Fruit fly (Drosophila melanogaster) whole organism, embryonic: ENCODE measurements around the gene CG42716.

ENCODE experiments used
- Aef1 ChIP-seq: fragments of 200-800 bp; sonication (Bioruptor generic); IDR thresholded peaks from 3 replicates; pipeline ENCODE4 v1.3.6; 2022; ENCODE audit warnings: missing biosample characterization, missing genetic modification characterization
- Atf3 ChIP-seq: fragments of 200-800 bp; sonication (Bioruptor generic); optimal IDR thresholded peaks from 3 replicates; lab custom pipeline; 2016; ENCODE audit warnings: missing biosample characterization, missing genetic modification characterization
- Awh ChIP-seq: fragments of 200-800 bp; sonication (Bioruptor generic); IDR thresholded peaks from 2 replicates; pipeline ENCODE4, ENCODE4 v1.3.6; 2022; ENCODE audit warnings: missing biosample characterization, missing genetic modification characterization
- Blimp-1 ChIP-seq: fragments of 200-800 bp; sonication (Bioruptor generic); optimal IDR thresholded peaks from 3 replicates; lab custom pipeline; 2018; ENCODE audit warnings: missing biosample characterization, missing genetic modification characterization, mild to moderate bottlenecking, moderate library complexity, missing genetic modification reagents
- CG1024 ChIP-seq: fragments of 200-800 bp; sonication (Bioruptor generic); IDR thresholded peaks from 2 replicates; pipeline ENCODE4 v1.3.6; 2022; ENCODE audit warnings: missing biosample characterization, missing genetic modification characterization
- CG10267 ChIP-seq: fragments of 200-800 bp; sonication (Bioruptor generic); optimal IDR thresholded peaks from 2 replicates; lab custom pipeline; 2018; ENCODE audit warnings: missing biosample characterization, mild to moderate bottlenecking, missing genetic modification characterization, moderate library complexity
- CG12071 ChIP-seq: fragments of 200-800 bp; sonication (Bioruptor generic); optimal IDR thresholded peaks from 3 replicates; lab custom pipeline; 2018; ENCODE audit warnings: missing biosample characterization, mild to moderate bottlenecking, missing genetic modification characterization
- CG14050 ChIP-seq: fragments of 200-800 bp; sonication (Bioruptor generic); IDR thresholded peaks from 3 replicates; pipeline ENCODE4 v1.3.6; 2022; ENCODE audit warnings: missing biosample characterization, missing genetic modification characterization
- CG15073 ChIP-seq: fragments of 200-800 bp; sonication (Bioruptor generic); optimal IDR thresholded peaks from 2 replicates; lab custom pipeline; 2016; ENCODE audit warnings: missing biosample characterization, missing genetic modification characterization
- CG16863 ChIP-seq: fragments of 200-800 bp; sonication (Bioruptor generic); optimal IDR thresholded peaks from 3 replicates; lab custom pipeline; 2016; ENCODE audit warnings: missing biosample characterization, missing genetic modification characterization
- CG17359 ChIP-seq: fragments of 200-800 bp; sonication (Bioruptor generic); optimal IDR thresholded peaks from 3 replicates; lab custom pipeline; 2018; ENCODE audit warnings: missing biosample characterization, mild to moderate bottlenecking, missing genetic modification characterization, moderate library complexity
- CG2712 ChIP-seq: fragments of 200-800 bp; optimal IDR thresholded peaks from 3 replicates; lab custom pipeline; 2019; ENCODE audit warnings: missing biosample characterization, mild to moderate bottlenecking, missing genetic modification characterization, moderate library complexity
- CG3281 ChIP-seq: fragments of 200-800 bp; sonication (Bioruptor generic); optimal IDR thresholded peaks from 3 replicates; lab custom pipeline; 2017; ENCODE audit warnings: missing biosample characterization, mild to moderate bottlenecking, missing genetic modification characterization
- CG42726 ChIP-seq: fragments of 200-800 bp; sonication (Bioruptor generic); IDR thresholded peaks from 2 replicates; pipeline ENCODE4 v1.3.6; 2022; ENCODE audit warnings: missing biosample characterization, missing genetic modification characterization; ENCODE audit not compliant: partially characterized antibody
- CG6272 ChIP-seq: fragments of 200-800 bp; sonication (Bioruptor generic); IDR thresholded peaks from 2 replicates; pipeline ENCODE4 v1.3.6; 2022; ENCODE audit warnings: missing biosample characterization, missing genetic modification characterization
- CG7786 ChIP-seq: fragments of 200-800 bp; sonication (Bioruptor generic); optimal IDR thresholded peaks from 2 replicates; lab custom pipeline; 2016; ENCODE audit warnings: missing biosample characterization, missing genetic modification characterization
- CkIIα-i1 ChIP-seq: fragments of 200-800 bp; sonication (Bioruptor generic); IDR thresholded peaks from 2 replicates; pipeline ENCODE4 v1.3.6; 2022; ENCODE audit warnings: missing biosample characterization, missing genetic modification characterization
- CoRest ChIP-seq: fragments of 200-800 bp; sonication (Bioruptor generic); optimal IDR thresholded peaks from 3 replicates; lab custom pipeline; 2018; ENCODE audit warnings: missing biosample characterization, mild to moderate bottlenecking, missing genetic modification characterization, moderate library complexity
- D ChIP-seq, 2 experiments: fragments of 200-800 bp in 1 of 2; fragments of >200 bp in 1 of 2; sonication (Bioruptor generic) in 1 of 2; optimal IDR thresholded peaks; 2 replicates in 1 of 2; 3 replicates in 1 of 2; lab custom pipeline; 2017; ENCODE audit warnings: mild to moderate bottlenecking in 1 of 2, missing biosample characterization in 1 of 2, missing genetic modification characterization in 1 of 2, missing genetic modification reagents in 1 of 2
- D19A ChIP-seq: fragments of 200-800 bp; optimal IDR thresholded peaks from 3 replicates; lab custom pipeline; 2019; ENCODE audit warnings: missing biosample characterization, mild to moderate bottlenecking, missing genetic modification characterization, moderate library complexity
- Dad ChIP-seq: fragments of 200-800 bp; sonication (Bioruptor generic); optimal IDR thresholded peaks from 3 replicates; lab custom pipeline; 2016; ENCODE audit warnings: missing biosample characterization, missing genetic modification characterization
- Doc2 ChIP-seq: fragments of 200-800 bp; sonication (Bioruptor generic); IDR thresholded peaks from 2 replicates; pipeline ENCODE4 v1.3.6; 2022; ENCODE audit warnings: missing biosample characterization, missing genetic modification characterization
- Hand ChIP-seq: fragments of 200-800 bp; sonication (Bioruptor generic); optimal IDR thresholded peaks from 2 replicates; lab custom pipeline; 2017; ENCODE audit warnings: mild to moderate bottlenecking, missing biosample characterization, missing genetic modification reagents, missing genetic modification characterization
- Nf-YA ChIP-seq: fragments of 200-800 bp; sonication (Bioruptor generic); IDR thresholded peaks from 2 replicates; pipeline ENCODE4 v1.3.6; 2022; ENCODE audit warnings: missing biosample characterization, missing genetic modification characterization
- Rfx ChIP-seq: fragments of 200-800 bp; sonication (Bioruptor generic); IDR thresholded peaks from 2 replicates; pipeline ENCODE4 v1.3.6; 2022; ENCODE audit warnings: missing biosample characterization, missing genetic modification characterization
- Sox100B ChIP-seq: fragments of 200-800 bp; sonication (Bioruptor generic); optimal IDR thresholded peaks from 3 replicates; lab custom pipeline; 2018; ENCODE audit warnings: missing biosample characterization, mild to moderate bottlenecking, missing genetic modification characterization
- Stat92E ChIP-seq, 3 experiments: fragments of >200 bp in 2 of 3; fragments of 200-800 bp in 1 of 3; sonication (Bioruptor generic) in 1 of 3; optimal IDR thresholded peaks; 2 replicates each; lab custom pipeline; 2017 to 2019; ENCODE audit warnings: missing biosample characterization in 3 of 3, missing genetic modification characterization in 3 of 3, mild to moderate bottlenecking in 1 of 3, moderate library complexity in 1 of 3
- bigmax ChIP-seq: fragments of 200-800 bp; sonication (Bioruptor generic); optimal IDR thresholded peaks from 2 replicates; lab custom pipeline; 2018; ENCODE audit warnings: missing biosample characterization, mild to moderate bottlenecking, missing genetic modification characterization
- br ChIP-seq: fragments of >200 bp; optimal IDR thresholded peaks from 2 replicates; lab custom pipeline; 2017
- cas ChIP-seq: fragments of 200-800 bp; sonication (Bioruptor generic); IDR thresholded peaks from 2 replicates; pipeline ENCODE4 v1.3.6; 2022; ENCODE audit warnings: missing biosample characterization, missing genetic modification characterization
- gcm2 ChIP-seq: fragments of 200-800 bp; sonication (Bioruptor generic); optimal IDR thresholded peaks from 2 replicates; lab custom pipeline; 2016; ENCODE audit warnings: missing biosample characterization, missing genetic modification characterization
- gem ChIP-seq: fragments of 200-800 bp; sonication (Bioruptor generic); optimal IDR thresholded peaks from 2 replicates; lab custom pipeline; 2019; ENCODE audit warnings: missing biosample characterization, mild to moderate bottlenecking, missing genetic modification characterization, moderate library complexity
- kni ChIP-seq: fragments of 200-800 bp; sonication (Bioruptor generic); optimal IDR thresholded peaks from 3 replicates; lab custom pipeline; 2017; ENCODE audit warnings: mild to moderate bottlenecking, missing biosample characterization, missing genetic modification reagents, missing genetic modification characterization
- lmd ChIP-seq: fragments of 200-800 bp; sonication (Bioruptor generic); IDR thresholded peaks from 2 replicates; pipeline ENCODE4 v1.3.6; 2022; ENCODE audit warnings: missing biosample characterization, missing genetic modification characterization
- lov ChIP-seq, 2 experiments: fragments of 200-800 bp in 1 of 2; fragments of >200 bp in 1 of 2; sonication (Bioruptor generic) in 1 of 2; IDR thresholded peaks in 1 of 2; optimal IDR thresholded peaks in 1 of 2; 2 replicates in 1 of 2; 3 replicates in 1 of 2; pipeline versions ENCODE4 v1.3.6 to Lab custom; 2017 to 2022; ENCODE audit warnings: missing biosample characterization in 1 of 2, missing genetic modification characterization in 1 of 2
- mirr ChIP-seq: fragments of 200-800 bp; sonication (Bioruptor generic); optimal IDR thresholded peaks from 3 replicates; lab custom pipeline; 2018; ENCODE audit warnings: missing biosample characterization, mild to moderate bottlenecking, missing genetic modification characterization
- mld ChIP-seq: fragments of 200-800 bp; sonication (Bioruptor generic); IDR thresholded peaks from 3 replicates; pipeline ENCODE4 v1.3.6; 2022; ENCODE audit warnings: missing biosample characterization, missing genetic modification characterization; ENCODE audit not compliant: partially characterized antibody
- nom ChIP-seq: fragments of 200-800 bp; sonication (Bioruptor generic); optimal IDR thresholded peaks from 2 replicates; lab custom pipeline; 2017; ENCODE audit warnings: missing biosample characterization, missing genetic modification characterization, mild to moderate bottlenecking, moderate library complexity, missing genetic modification reagents
- oc ChIP-seq: fragments of 200-800 bp; sonication (Bioruptor generic); optimal IDR thresholded peaks from 2 replicates; lab custom pipeline; 2018; ENCODE audit warnings: missing biosample characterization, mild to moderate bottlenecking, missing genetic modification characterization, moderate library complexity
- onecut ChIP-seq: fragments of 200-800 bp; sonication (Bioruptor generic); IDR thresholded peaks from 2 replicates; pipeline ENCODE4 v1.3.6; 2022; ENCODE audit warnings: missing biosample characterization, missing genetic modification characterization
- otp ChIP-seq: fragments of 200-800 bp; sonication (Bioruptor generic); IDR thresholded peaks from 3 replicates; pipeline ENCODE4, ENCODE4 v1.3.6; 2022; ENCODE audit warnings: missing biosample characterization, missing genetic modification characterization
- pb ChIP-seq: fragments of 200-800 bp; sonication (Bioruptor generic); optimal IDR thresholded peaks from 3 replicates; lab custom pipeline; 2016; ENCODE audit warnings: missing biosample characterization, missing genetic modification characterization
- psq ChIP-seq: fragments of 200-800 bp; sonication (Bioruptor generic); optimal IDR thresholded peaks from 2 replicates; lab custom pipeline; 2017; ENCODE audit warnings: missing biosample characterization, missing genetic modification characterization
- ro ChIP-seq: fragments of 200-800 bp; sonication (Bioruptor generic); IDR thresholded peaks from 2 replicates; pipeline ENCODE4 v1.3.6; 2022; ENCODE audit warnings: missing biosample characterization, missing genetic modification characterization
- sc ChIP-seq, 3 experiments: fragments of >200 bp in 2 of 3; fragments of 200-800 bp in 1 of 3; sonication (Bioruptor generic) in 1 of 3; optimal IDR thresholded peaks; 2 replicates in 2 of 3; 3 replicates in 1 of 3; lab custom pipeline; 2017; ENCODE audit warnings: mild to moderate bottlenecking in 1 of 3, missing biosample characterization in 1 of 3, missing genetic modification characterization in 1 of 3, missing genetic modification reagents in 1 of 3
- sens ChIP-seq: fragments of 200-800 bp; sonication (Bioruptor generic); peaks from one replicate; lab custom pipeline; 2016; ENCODE audit warnings: missing biosample characterization, missing genetic modification characterization
- sisA ChIP-seq: fragments of 200-800 bp; sonication (Bioruptor generic); IDR thresholded peaks from 2 replicates; pipeline ENCODE4 v1.3.6; 2022; ENCODE audit warnings: missing biosample characterization, missing genetic modification characterization
- stc ChIP-seq: fragments of 200-800 bp; sonication (Bioruptor generic); IDR thresholded peaks from 2 replicates; pipeline ENCODE4 v1.3.6; 2022; ENCODE audit warnings: missing biosample characterization, missing genetic modification characterization
- tin ChIP-seq: fragments of 200-800 bp; sonication (Bioruptor generic); optimal IDR thresholded peaks from 3 replicates; lab custom pipeline; 2016; ENCODE audit warnings: missing biosample characterization, missing genetic modification characterization
- tll ChIP-seq, 2 experiments: fragments of 200-800 bp in 1 of 2; fragments of >200 bp in 1 of 2; sonication (Bioruptor generic) in 1 of 2; optimal IDR thresholded peaks; 2 replicates each; lab custom pipeline; 2017 to 2019; ENCODE audit warnings: missing biosample characterization in 2 of 2, missing genetic modification characterization in 2 of 2, mild to moderate bottlenecking in 1 of 2, moderate library complexity in 1 of 2
- trh ChIP-seq: fragments of 200-800 bp; sonication (Bioruptor generic); optimal IDR thresholded peaks from 2 replicates; lab custom pipeline; 2016; ENCODE audit warnings: missing biosample characterization, missing genetic modification characterization
- z ChIP-seq: fragments of 200-800 bp; sonication (Bioruptor generic); IDR thresholded peaks from 3 replicates; pipeline ENCODE4 v1.3.6; 2022; ENCODE audit warnings: missing biosample characterization, missing genetic modification characterization
- zen ChIP-seq: fragments of 200-800 bp; sonication (Bioruptor generic); optimal IDR thresholded peaks from 3 replicates; lab custom pipeline; 2018; ENCODE audit warnings: missing biosample characterization, mild to moderate bottlenecking, missing genetic modification characterization, moderate library complexity

CG42716 gene

DNA sequence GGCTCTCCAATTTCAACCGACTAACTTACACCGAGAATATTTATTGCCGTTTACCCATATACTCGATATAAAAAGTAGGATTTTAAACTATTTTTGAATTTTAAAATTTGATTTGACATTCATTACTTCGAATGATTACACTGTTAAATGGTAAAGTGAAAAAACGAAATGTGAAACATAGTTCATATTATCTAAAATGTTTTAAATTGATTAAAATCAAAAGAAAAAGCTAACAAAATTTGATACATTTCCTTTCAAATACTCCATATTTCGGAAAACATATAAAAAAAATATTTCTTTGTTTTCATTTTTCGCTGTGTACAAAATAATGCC, 15.4 kb upstream of the CG42716 start (continued):
- no peak for TF ChIP-seq Awh (GFP tag; lab: Robert Waterston, UW)
- TF ChIP-seq sisA, result no peak
- TF ChIP-seq nom (GFP tag; lab: Kevin White, UChicago), result no peak
- TF ChIP-seq Nf-YA (GFP tag; lab: Robert Waterston, UW), result no peak
- no peak for TF ChIP-seq CkIIα-i1 (GFP tag; lab: Robert Waterston, UW)
- TF ChIP-seq br (lab: Kevin White, UChicago), result no peak
- TF ChIP-seq CG16863, result no peak
- no peak for TF ChIP-seq onecut
- TF ChIP-seq trh (GFP tag; lab: Kevin White, UChicago), result no peak
- TF ChIP-seq otp (GFP tag; lab: Robert Waterston, UW), result no peak
- TF ChIP-seq CG1024 (GFP tag; lab: Robert Waterston, UW), result no peak
- no peak for TF ChIP-seq pb (GFP tag; lab: Kevin White, UChicago)
- TF ChIP-seq sens (GFP tag; lab: Kevin White, UChicago), result peak; percentile 58
- TF ChIP-seq z, result no peak
- no peak for TF ChIP-seq cas
- TF ChIP-seq stc (GFP tag; lab: Robert Waterston, UW), result no peak
- peak; percentile 38 for TF ChIP-seq CG2712 (tag; lab: Kevin White, UChicago)
- no peak for TF ChIP-seq CG3281 (GFP tag; lab: Kevin White, UChicago)
- no peak for TF ChIP-seq tll (GFP tag; optimal IDR thresholded peaks at IDR 0.05; lab: Kevin White, UChicago)
- no peak for TF ChIP-seq CG17359
- no peak for TF ChIP-seq CG42726 (GFP tag; lab: Robert Waterston, UW)
- no peak for TF ChIP-seq mld
- TF ChIP-seq gem (tag; lab: Kevin White, UChicago), result peak; percentile 27
- TF ChIP-seq CG14050 (GFP tag; lab: Robert Waterston, UW), result no peak
- no peak for TF ChIP-seq CoRest
- TF ChIP-seq D19A (tag; lab: Kevin White, UChicago), result peak; percentile 10
- no peak for TF ChIP-seq Atf3 (GFP tag; lab: Kevin White, UChicago)
- no peak for TF ChIP-seq CG7786
- no peak for TF ChIP-seq CG12071 (GFP tag; lab: Kevin White, UChicago)
- peak; percentile 30 for TF ChIP-seq Blimp-1 (GFP tag; lab: Kevin White, UChicago)
- TF ChIP-seq sc (optimal IDR thresholded peaks at IDR 0.05; lab: Kevin White, UChicago), result no peak
- TF ChIP-seq sc (GFP tag; optimal IDR thresholded peaks at IDR 0.05; lab: Kevin White, UChicago), result no peak
- TF ChIP-seq Rfx (GFP tag; lab: Robert Waterston, UW), result no peak
- TF ChIP-seq mirr, result no peak
- no peak for TF ChIP-seq Dad (GFP tag; lab: Kevin White, UChicago)
- TF ChIP-seq lmd, result no peak
- no peak for TF ChIP-seq ro
- TF ChIP-seq Aef1, result no peak

- TF ChIP-seq tin (GFP tag; lab: Kevin White, UChicago) (no peak), Stat92E (GFP tag; optimal IDR thresholded peaks at IDR 0.05; lab: Kevin White, UChicago) (peak in 1 of 3 experiments; percentile 17), D (optimal IDR thresholded peaks at IDR 0.05; lab: Kevin White, UChicago) (peak; percentile 59), D (GFP tag; optimal IDR thresholded peaks at IDR 0.05; lab: Kevin White, UChicago) (no peak), psq (no peak), CG10267 (tag; lab: Kevin White, UChicago) (no peak), sens (GFP tag; lab: Kevin White, UChicago) (no peak), zen (tag; lab: Kevin White, UChicago) (peak; percentile 40), bigmax (GFP tag; lab: Kevin White, UChicago) (no peak), Doc2 (GFP tag; lab: Robert Waterston, UW) (no peak), CG15073 (GFP tag; lab: Kevin White, UChicago) (no peak), CG6272 (GFP tag; lab: Robert Waterston, UW) (no peak), D19A (tag; lab: Kevin White, UChicago) (no peak), Sox100B (GFP tag; lab: Kevin White, UChicago) (no peak), lov (optimal IDR thresholded peaks at IDR 0.05; lab: Kevin White, UChicago) (no peak), lov (GFP tag; IDR thresholded peaks at IDR 0.05; lab: Robert Waterston, UW) (no peak), gcm2 (GFP tag; lab: Kevin White, UChicago) (no peak), kni (GFP tag; lab: Kevin White, UChicago) (no peak), Hand (GFP tag; lab: Kevin White, UChicago) (no peak), oc (tag; lab: Kevin White, UChicago) (no peak)
Measured at dm6 chr3L:16018721-16019120, 14.9 kb upstream of the CG42716 start.
